Fruit fly (Drosophila melanogaster) S2 (cell line): ENCODE results near the gene CG1847.

ENCODE experiments used
- CG8478 ChIP-seq: fragments of >200 bp; optimal IDR thresholded peaks from 2 replicates; lab custom pipeline; 2018
- CTCF ChIP-seq, 2 experiments: fragments of >200 bp; optimal IDR thresholded peaks; 2 replicates each; lab custom pipeline; 2018

DNA sequence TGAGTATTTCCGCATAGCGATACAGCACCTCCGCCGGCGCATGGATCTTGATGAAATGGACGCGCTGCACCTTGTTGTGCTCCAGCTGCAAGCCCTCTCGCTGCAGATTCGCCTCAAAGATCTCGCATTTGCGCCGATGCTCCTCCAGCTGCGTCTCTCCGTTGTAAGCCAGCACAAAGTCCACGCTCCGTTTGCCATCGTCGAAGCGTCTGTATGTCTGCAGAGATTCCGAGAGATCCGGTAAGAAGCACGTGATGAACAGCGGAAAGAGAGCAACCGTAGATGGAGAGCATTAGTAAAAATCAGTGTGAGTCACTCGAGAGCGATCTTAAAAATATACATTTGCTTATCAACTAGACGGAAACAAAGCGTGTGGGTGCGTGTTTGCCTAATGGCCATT is 12.7 kb downstream of the CG1847 start:
- no peak for TF ChIP-seq CG8478 (lab: Kevin White, UChicago)
- TF ChIP-seq CTCF (optimal IDR thresholded peaks at IDR 0.05; lab: Kevin White, UChicago), result no peak
